Worm (Caenorhabditis elegans): ENCODE data around the gene T23B7.3.

ce11 chrII:4800524-4800923 is 49.5 kb upstream of the T23B7.3 start:
- TF ChIP-seq sem-2 (GFP tag; optimal IDR thresholded peaks at IDR 0.05) (no peak), nhr-237 (tag; optimal IDR thresholded peaks at IDR 0.05) (no peak), mep-1 (tag; optimal IDR thresholded peaks at IDR 0.05) (no peak), unc-39 (tag; optimal IDR thresholded peaks at IDR 0.05) (no peak), sptf-1 (tag; optimal IDR thresholded peaks at IDR 0.05) (no peak), nhr-2 (tag; optimal IDR thresholded peaks at IDR 0.05) (no peak), tbx-8 (GFP tag; optimal IDR thresholded peaks at IDR 0.05) (no peak), ham-2 (GFP tag; optimal IDR thresholded peaks at IDR 0.05) (no peak), lsy-2 (tag; optimal IDR thresholded peaks at IDR 0.05) (no peak), unc-62 (GFP tag; optimal IDR thresholded peaks at IDR 0.05) (no peak), ztf-11 (tag; optimal IDR thresholded peaks at IDR 0.05) (no peak), ceh-43 (GFP tag; optimal IDR thresholded peaks at IDR 0.05) (no peak)

All from whole organism, mixed stage, embryonic.